Worm (Caenorhabditis elegans) whole organism, young adult: Measurements from ENCODE around the gene B0244.4.

Source experiments
- B0336.3 ChIP-seq: fragments of 200-800 bp; sonication (Bioruptor generic); IDR thresholded peaks from 2 replicates; pipeline ENCODE4 v1.3.6; 2022; ENCODE audit warnings: missing genetic modification characterization, missing compliant biosample characterization
- C17E4.6 ChIP-seq: fragments of 200-800 bp; sonication (Bioruptor generic); IDR thresholded peaks from 2 replicates; pipeline ENCODE4 v1.3.6; 2022; ENCODE audit warnings: missing genetic modification reagents, missing genetic modification characterization, missing compliant biosample characterization
- D2030.7 ChIP-seq: fragments of 200-800 bp; sonication (Bioruptor generic); IDR thresholded peaks from 2 replicates; pipeline ENCODE4 v1.3.6; 2022; ENCODE audit warnings: missing genetic modification reagents, missing genetic modification characterization, missing compliant biosample characterization
- F33H1.4 ChIP-seq: fragments of 200-800 bp; sonication (Bioruptor generic); IDR thresholded peaks from 2 replicates; pipeline ENCODE4 v1.3.6; 2022; ENCODE audit warnings: missing genetic modification reagents, missing genetic modification characterization, missing compliant biosample characterization
- F49E8.2 ChIP-seq: sonication (generic microtip); optimal IDR thresholded peaks from 3 replicates; lab custom pipeline; 2017; ENCODE audit warnings: missing genetic modification characterization, mild to moderate bottlenecking, missing compliant biosample characterization, antibody characterized with exemption, moderate library complexity; ENCODE audit not compliant: insufficient read depth
- K11D2.4 ChIP-seq: fragments of 200-800 bp; sonication (Bioruptor generic); IDR thresholded peaks from 2 replicates; pipeline ENCODE4 v1.3.6; 2022; ENCODE audit warnings: missing genetic modification reagents, missing genetic modification characterization, missing compliant biosample characterization
- T26A5.8 ChIP-seq: sonication (generic microtip); optimal IDR thresholded peaks from 2 replicates; lab custom pipeline; 2016; ENCODE audit warnings: missing genetic modification characterization, missing compliant biosample characterization
- Y53G8AR.9 ChIP-seq: fragments of 200-800 bp; sonication (Bioruptor generic); conservative IDR thresholded peaks from 2 replicates; pipeline ENCODE4 v1.3.6; 2022; ENCODE audit warnings: missing genetic modification reagents, missing genetic modification characterization, missing compliant biosample characterization
- Y95B8A.8 ChIP-seq: fragments of 200-800 bp; sonication (Bioruptor generic); IDR thresholded peaks from 2 replicates; pipeline ENCODE4 v1.3.6; 2022; ENCODE audit warnings: missing genetic modification reagents, missing genetic modification characterization, missing compliant biosample characterization
- attf-5 ChIP-seq: fragments of 200-800 bp; sonication (Bioruptor generic); optimal IDR thresholded peaks from 2 replicates; lab custom pipeline; 2018; ENCODE audit warnings: mild to moderate bottlenecking, missing genetic modification characterization, missing compliant biosample characterization
- bed-1 ChIP-seq: fragments of 200-800 bp; sonication (Bioruptor generic); IDR thresholded peaks from 2 replicates; pipeline ENCODE4 v1.3.6; 2022; ENCODE audit warnings: missing genetic modification reagents, missing genetic modification characterization, missing compliant biosample characterization
- cebp-1 ChIP-seq, 2 experiments: fragments of 200-800 bp in 1 of 2; sonication (Bioruptor generic) in 1 of 2; sonication (generic microtip) in 1 of 2; IDR thresholded peaks in 1 of 2; optimal IDR thresholded peaks in 1 of 2; 2 replicates each; pipeline versions ENCODE4 v1.3.6 to Lab custom; 2017 to 2022; ENCODE audit warnings: missing compliant biosample characterization in 2 of 2, missing genetic modification characterization in 2 of 2, mild to moderate bottlenecking in 1 of 2, missing genetic modification reagents in 1 of 2, moderate library complexity in 1 of 2
- ceh-100 ChIP-seq: fragments of 200-800 bp; sonication (Bioruptor generic); IDR thresholded peaks from 2 replicates; pipeline ENCODE4 v1.3.6; 2022; ENCODE audit warnings: missing genetic modification reagents, missing genetic modification characterization, missing compliant biosample characterization
- ceh-40 ChIP-seq: fragments of 200-800 bp; sonication (Bioruptor generic); IDR thresholded peaks from 2 replicates; pipeline ENCODE4 v1.3.6; 2022; ENCODE audit warnings: missing genetic modification characterization, missing compliant biosample characterization
- ceh-91 ChIP-seq: fragments of 200-800 bp; sonication (Bioruptor generic); IDR thresholded peaks from 2 replicates; pipeline ENCODE4 v1.3.6; 2022; ENCODE audit warnings: missing genetic modification reagents, missing genetic modification characterization, missing compliant biosample characterization
- die-1 ChIP-seq: sonication (generic microtip); optimal IDR thresholded peaks from 2 replicates; lab custom pipeline; 2016; ENCODE audit warnings: missing genotype, mild to moderate bottlenecking, missing genetic modification characterization, missing compliant biosample characterization
- dox-1 ChIP-seq: fragments of 200-800 bp; sonication (Bioruptor generic); IDR thresholded peaks from 2 replicates; pipeline ENCODE4 v1.3.6; 2022; ENCODE audit warnings: missing genetic modification reagents, missing genetic modification characterization, missing compliant biosample characterization
- efl-1 ChIP-seq: fragments of 150-350 bp; optimal IDR thresholded peaks from 2 replicates; lab custom pipeline; 2014; ENCODE audit warnings: missing biosample characterization, missing genetic modification reagents, missing genetic modification characterization
- egl-18 ChIP-seq: fragments of 200-800 bp; sonication (Bioruptor generic); IDR thresholded peaks from 2 replicates; pipeline ENCODE4 v1.3.6; 2022; ENCODE audit warnings: missing genetic modification reagents, missing genetic modification characterization, missing compliant biosample characterization
- egl-44 ChIP-seq: fragments of 200-800 bp; sonication (Bioruptor generic); IDR thresholded peaks from 2 replicates; pipeline ENCODE4 v1.3.6; 2022; ENCODE audit warnings: missing genetic modification reagents, missing genetic modification characterization, missing compliant biosample characterization
- egrh-3 ChIP-seq: fragments of 200-800 bp; sonication (Bioruptor generic); IDR thresholded peaks from 2 replicates; pipeline ENCODE4 v1.3.6; 2022; ENCODE audit warnings: missing genetic modification reagents, missing genetic modification characterization, missing compliant biosample characterization
- ekl-4 ChIP-seq: fragments of 200-800 bp; sonication (Bioruptor generic); IDR thresholded peaks from 2 replicates; pipeline ENCODE4 v1.3.6; 2022; ENCODE audit warnings: missing genetic modification reagents, missing genetic modification characterization, missing compliant biosample characterization
- fkh-3 ChIP-seq: sonication (generic microtip); optimal IDR thresholded peaks from 2 replicates; lab custom pipeline; 2016; ENCODE audit warnings: mild to moderate bottlenecking, missing genetic modification characterization, missing compliant biosample characterization
- him-1 ChIP-seq: sonication (generic microtip); optimal IDR thresholded peaks from 2 replicates; lab custom pipeline; 2016; ENCODE audit warnings: missing genotype, missing genetic modification reagents, missing genetic modification characterization, missing compliant biosample characterization
- hlh-26 ChIP-seq: fragments of 200-800 bp; sonication (Bioruptor generic); conservative IDR thresholded peaks from 2 replicates; pipeline ENCODE4 v1.3.6; 2022; ENCODE audit warnings: missing genetic modification reagents, missing genetic modification characterization, missing compliant biosample characterization
- hmg-1.2 ChIP-seq: fragments of 200-800 bp; sonication (Bioruptor generic); IDR thresholded peaks from 2 replicates; pipeline ENCODE4 v1.3.6; 2022; ENCODE audit warnings: missing genetic modification reagents, missing genetic modification characterization, missing compliant biosample characterization
- hrde-1 ChIP-seq: sonication (generic microtip); optimal IDR thresholded peaks from 2 replicates; lab custom pipeline; 2016; ENCODE audit warnings: missing genetic modification characterization, mild to moderate bottlenecking, missing compliant biosample characterization, moderate library complexity, missing genotype, missing genetic modification reagents, borderline replicate concordance
- hsf-1 ChIP-seq: fragments of 200-800 bp; sonication (Bioruptor generic); IDR thresholded peaks from 2 replicates; pipeline ENCODE4 v1.3.6; 2022; ENCODE audit warnings: missing genetic modification reagents, missing genetic modification characterization, missing compliant biosample characterization
- lin-35 ChIP-seq, 3 experiments: fragments of 150-350 bp in 2 of 3; sonication (generic microtip) in 1 of 3; optimal IDR thresholded peaks; 2 replicates each; lab custom pipeline; 2014 to 2018; ENCODE audit warnings: missing biosample characterization in 3 of 3, missing genetic modification characterization in 3 of 3, missing genetic modification reagents in 3 of 3
- lin-54 ChIP-seq: fragments of 200-800 bp; sonication (Bioruptor generic); optimal IDR thresholded peaks from 2 replicates; lab custom pipeline; 2018; ENCODE audit warnings: mild to moderate bottlenecking, missing genetic modification characterization, missing compliant biosample characterization
- lsl-1 ChIP-seq: fragments of 200-800 bp; sonication (Bioruptor generic); optimal IDR thresholded peaks from 2 replicates; lab custom pipeline; 2018; ENCODE audit warnings: mild to moderate bottlenecking, missing genetic modification characterization, moderate library complexity, missing compliant biosample characterization
- madf-10 ChIP-seq: sonication (generic microtip); optimal IDR thresholded peaks from 2 replicates; lab custom pipeline; 2016; ENCODE audit warnings: mild to moderate bottlenecking, missing genetic modification characterization, missing compliant biosample characterization
- madf-3 ChIP-seq: fragments of 200-800 bp; sonication (Bioruptor generic); IDR thresholded peaks from 2 replicates; pipeline ENCODE4 v1.3.6; 2022; ENCODE audit warnings: missing genetic modification reagents, missing genetic modification characterization, missing compliant biosample characterization
- madf-6 ChIP-seq: fragments of 200-800 bp; sonication (Bioruptor generic); IDR thresholded peaks from 2 replicates; pipeline ENCODE4 v1.3.6; 2022; ENCODE audit warnings: missing genetic modification reagents, missing genetic modification characterization, missing compliant biosample characterization
- madf-8 ChIP-seq: fragments of 200-800 bp; sonication (Bioruptor generic); conservative IDR thresholded peaks from 2 replicates; pipeline ENCODE4 v1.3.6; 2022; ENCODE audit warnings: missing genetic modification reagents, missing genetic modification characterization, missing compliant biosample characterization
- pbrm-1 ChIP-seq: fragments of 200-800 bp; sonication (Bioruptor generic); IDR thresholded peaks from 2 replicates; pipeline ENCODE4 v1.3.6; 2022; ENCODE audit warnings: missing genetic modification reagents, missing genetic modification characterization, missing compliant biosample characterization
- rec-8 ChIP-seq, 2 experiments: sonication (generic microtip); optimal IDR thresholded peaks; 2 replicates each; lab custom pipeline; 2016; ENCODE audit warnings: mild to moderate bottlenecking in 2 of 2, missing genetic modification characterization in 2 of 2, missing genetic modification reagents in 2 of 2, missing genotype in 2 of 2, missing biosample characterization in 1 of 2, missing compliant biosample characterization in 1 of 2, moderate library complexity in 1 of 2
- repo-1 ChIP-seq: sonication (generic microtip); optimal IDR thresholded peaks from 2 replicates; lab custom pipeline; 2017; ENCODE audit warnings: mild to moderate bottlenecking, missing genetic modification characterization, missing compliant biosample characterization
- somi-1 ChIP-seq: fragments of 200-800 bp; sonication (Bioruptor generic); optimal IDR thresholded peaks from 2 replicates; lab custom pipeline; 2018; ENCODE audit warnings: mild to moderate bottlenecking, missing genetic modification characterization, missing compliant biosample characterization
- tbp1 ChIP-seq: fragments of 200-800 bp; sonication (Bioruptor generic); optimal IDR thresholded peaks from 2 replicates; lab custom pipeline; 2018; ENCODE audit warnings: mild to moderate bottlenecking, missing genetic modification characterization, missing compliant biosample characterization
- tlf-1 ChIP-seq: fragments of 200-800 bp; sonication (Bioruptor generic); optimal IDR thresholded peaks from 2 replicates; lab custom pipeline; 2018; ENCODE audit warnings: mild to moderate bottlenecking, missing genetic modification characterization, missing compliant biosample characterization
- unc-130 ChIP-seq: sonication (generic microtip); optimal IDR thresholded peaks from 2 replicates; lab custom pipeline; 2016; ENCODE audit warnings: missing genetic modification reagents, missing genetic modification characterization, missing compliant biosample characterization
- xnd-1 ChIP-seq: sonication (generic microtip); optimal IDR thresholded peaks from 2 replicates; lab custom pipeline; 2016; ENCODE audit warnings: missing genotype, missing genetic modification reagents, missing genetic modification characterization, missing compliant biosample characterization
- ztf-18 ChIP-seq: sonication (generic microtip); optimal IDR thresholded peaks from 2 replicates; lab custom pipeline; 2016; ENCODE audit warnings: missing genotype, mild to moderate bottlenecking, missing genetic modification characterization, missing compliant biosample characterization

Gene B0244.4

DNA sequence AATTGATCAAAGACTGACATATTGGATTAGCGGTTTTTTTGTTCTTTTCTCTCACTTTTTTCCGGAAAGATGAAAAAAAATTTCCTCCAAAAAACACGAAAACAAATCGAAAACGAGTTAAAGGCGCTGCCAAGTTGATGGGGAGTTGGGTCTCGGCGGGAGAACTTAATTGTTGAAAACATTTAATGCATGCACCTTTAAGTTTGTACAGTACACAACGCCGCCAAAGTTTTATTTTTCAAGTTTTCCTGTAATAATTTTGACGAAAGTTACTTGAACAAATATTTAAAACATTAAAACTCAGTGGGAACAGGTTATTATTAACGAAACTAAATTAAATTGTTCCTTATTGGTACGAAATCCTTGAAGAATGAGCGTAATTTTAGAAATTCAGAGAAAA lies 45.8 kb upstream of the B0244.4 start:
- peak; percentile 79 for TF ChIP-seq F33H1.4
- TF ChIP-seq efl-1: peak; percentile 83
- peak; percentile 41; the same call in 1 of the 2 replicates for TF ChIP-seq D2030.7
- no peak for TF ChIP-seq bed-1
- peak; percentile 78 for TF ChIP-seq madf-6 (GFP tag; lab: Robert Waterston, UW)
- TF ChIP-seq pbrm-1: no peak
- peak; percentile 41; the same call in 1 of the 2 replicates for TF ChIP-seq ceh-91 (GFP tag; lab: Robert Waterston, UW)
- no peak for TF ChIP-seq die-1 (tag; lab: Kevin White, UChicago)
- TF ChIP-seq fkh-3 (tag; lab: Kevin White, UChicago): no peak
- no peak for TF ChIP-seq rec-8 (tag; optimal IDR thresholded peaks at IDR 0.05; lab: Kevin White, UChicago)
- TF ChIP-seq ekl-4 (GFP tag; lab: Robert Waterston, UW): no peak
- peak; percentile 21 for TF ChIP-seq xnd-1 (tag; lab: Kevin White, UChicago)
- TF ChIP-seq lsl-1 (GFP tag; lab: Kevin White, UChicago): peak; percentile 80
- peak; percentile 49 for TF ChIP-seq madf-8 (GFP tag; lab: Robert Waterston, UW)
- TF ChIP-seq egl-18 (GFP tag; lab: Robert Waterston, UW): no peak

DNA sequence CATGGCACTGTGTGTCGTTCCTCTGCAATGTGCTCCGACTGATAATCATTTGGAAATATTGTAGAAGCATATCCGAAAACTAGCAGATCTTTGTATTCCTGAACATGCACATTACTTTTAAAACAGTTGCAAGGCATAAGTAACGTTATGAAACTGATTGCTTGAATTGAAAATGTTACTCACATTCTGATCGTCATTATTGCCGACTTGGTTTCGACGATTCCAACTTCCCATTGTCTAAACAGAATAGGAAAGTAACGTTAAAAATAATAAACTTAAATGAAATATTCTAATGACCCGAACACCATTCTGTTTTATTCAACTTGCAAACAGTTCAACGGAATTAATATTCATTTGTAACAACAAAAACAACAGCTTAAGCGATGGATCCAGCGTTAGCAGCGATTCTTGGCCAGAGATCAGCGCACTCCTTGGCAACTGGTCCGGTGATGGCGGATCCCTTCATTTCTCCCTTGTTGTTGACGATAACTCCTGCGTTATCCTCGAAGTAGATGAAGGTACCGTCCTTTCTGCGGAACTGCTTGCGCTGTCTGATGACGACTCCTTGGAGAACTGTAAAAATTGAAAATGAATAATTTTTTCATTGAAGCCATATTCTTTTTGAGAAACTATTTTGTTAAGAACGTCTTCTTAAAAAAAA lies 41.9 kb upstream of the B0244.4 start, which contains the start of gene swp-1:
Gene swp-1 (minus strand): TSS at position 298 of the 661 bp plus-strand sequence.
- TF ChIP-seq egrh-3 (GFP tag; lab: Robert Waterston, UW) (no peak), madf-6 (GFP tag; lab: Robert Waterston, UW) (peak; percentile 78), ceh-100 (GFP tag; lab: Robert Waterston, UW) (peak; percentile 16; the same call in 1 of the 2 replicates), Y53G8AR.9 (GFP tag; lab: Robert Waterston, UW) (peak; percentile 68; the same call in 1 of the 2 replicates), cebp-1 (GFP tag; IDR thresholded peaks at IDR 0.05; lab: Robert Waterston, UW) (no peak), cebp-1 (tag; optimal IDR thresholded peaks at IDR 0.05; lab: Kevin White, UChicago) (peak; percentile 27), lin-35 (GFP tag; optimal IDR thresholded peaks at IDR 0.05; lab: Kevin White, UChicago) (peak in 1 of 3 experiments; percentile 10), K11D2.4 (GFP tag; lab: Robert Waterston, UW) (no peak), C17E4.6 (0 out of 2 replicates have a peak, but pooled peaks have one; percentile 45), somi-1 (no peak), madf-10 (no peak), F49E8.2 (tag; lab: Kevin White, UChicago) (peak; percentile 38), tbp1 (GFP tag; lab: Kevin White, UChicago) (peak; percentile 28), hrde-1 (peak; percentile 12), D2030.7 (no peak), hlh-26 (no peak), tlf-1 (GFP tag; lab: Kevin White, UChicago) (peak; percentile 54), hsf-1 (GFP tag; lab: Robert Waterston, UW) (peak; percentile 60), hmg-1.2 (no peak), ztf-18 (tag; lab: Kevin White, UChicago) (peak; percentile 21), T26A5.8 (tag; lab: Kevin White, UChicago) (no peak), B0336.3 (GFP tag; lab: Robert Waterston, UW) (peak; percentile 97), lin-54 (GFP tag; lab: Kevin White, UChicago) (peak; percentile 65), ceh-40 (GFP tag; lab: Robert Waterston, UW) (no peak), dox-1 (GFP tag; lab: Robert Waterston, UW) (no peak), F33H1.4 (peak; percentile 46), attf-5 (GFP tag; lab: Kevin White, UChicago) (no peak), egl-44 (GFP tag; lab: Robert Waterston, UW) (0 out of 2 replicates have a peak, but pooled peaks have one; percentile 24), repo-1 (tag; lab: Kevin White, UChicago) (no peak), egl-18 (GFP tag; lab: Robert Waterston, UW) (no peak), Y95B8A.8 (GFP tag; lab: Robert Waterston, UW) (no peak), efl-1 (peak; percentile 19), him-1 (tag; lab: Kevin White, UChicago) (no peak), ekl-4 (GFP tag; lab: Robert Waterston, UW) (peak; percentile 70), lsl-1 (GFP tag; lab: Kevin White, UChicago) (peak; percentile 38), unc-130 (GFP tag; lab: Kevin White, UChicago) (peak; percentile 45), madf-3 (GFP tag; lab: Robert Waterston, UW) (peak; percentile 66; the same call in 1 of the 2 replicates)
